Worm (Caenorhabditis elegans) whole organism, L3 larva: ENCODE measurements around the gene nas-38.

Experiments used
- R02D3.7 ChIP-seq: fragments of 150-350 bp; optimal IDR thresholded peaks from 2 replicates; lab custom pipeline; 2014; ENCODE audit warnings: missing biosample characterization, missing genetic modification characterization
- aly-2 ChIP-seq: fragments of 150-350 bp; optimal IDR thresholded peaks from 2 replicates; lab custom pipeline; 2014; ENCODE audit warnings: missing biosample characterization, missing genetic modification characterization
- ama-1 ChIP-seq: fragments of 150-350 bp; optimal IDR thresholded peaks from 2 replicates; lab custom pipeline; 2018
- ceh-28 ChIP-seq: fragments of 150-350 bp; optimal IDR thresholded peaks from 2 replicates; lab custom pipeline; 2014; ENCODE audit warnings: missing biosample characterization, missing genetic modification reagents, missing genetic modification characterization
- ceh-82 ChIP-seq: fragments of 150-350 bp; optimal IDR thresholded peaks from 2 replicates; lab custom pipeline; 2014; ENCODE audit warnings: missing biosample characterization, missing genetic modification characterization
- ceh-9 ChIP-seq: sonication (generic microtip); optimal IDR thresholded peaks from 2 replicates; lab custom pipeline; 2018; ENCODE audit warnings: missing biosample characterization, missing genetic modification characterization
- egl-27 ChIP-seq: sonication (generic microtip); optimal IDR thresholded peaks from 4 replicates; lab custom pipeline; 2017; ENCODE audit warnings: missing biosample characterization, missing genetic modification reagents, missing genetic modification characterization
- elt-1 ChIP-seq: fragments of 150-350 bp; optimal IDR thresholded peaks from 2 replicates; lab custom pipeline; 2014; ENCODE audit warnings: missing biosample characterization, missing genetic modification characterization
- elt-2 ChIP-seq: sonication (generic microtip); optimal IDR thresholded peaks from 2 replicates; lab custom pipeline; 2016; ENCODE audit warnings: missing genetic modification reagents, mild to moderate bottlenecking, missing genetic modification characterization, missing compliant biosample characterization
- fkh-10 ChIP-seq: sonication (generic microtip); optimal IDR thresholded peaks from 2 replicates; lab custom pipeline; 2017; ENCODE audit warnings: missing biosample characterization, missing genetic modification reagents, missing genetic modification characterization
- fkh-2 ChIP-seq: fragments of 150-350 bp; optimal IDR thresholded peaks from 2 replicates; lab custom pipeline; 2014; ENCODE audit warnings: missing biosample characterization, missing genetic modification reagents, missing genetic modification characterization
- fos-1 ChIP-seq: fragments of 150-350 bp; optimal IDR thresholded peaks from 2 replicates; lab custom pipeline; 2014; ENCODE audit warnings: missing biosample characterization, missing genetic modification characterization
- hmg-11 ChIP-seq: sonication (generic microtip); optimal IDR thresholded peaks from 2 replicates; lab custom pipeline; 2016; ENCODE audit warnings: missing genetic modification characterization, missing compliant biosample characterization
- jun-1 ChIP-seq: fragments of 150-350 bp; optimal IDR thresholded peaks from 2 replicates; lab custom pipeline; 2014; ENCODE audit warnings: missing biosample characterization, missing genetic modification reagents, missing genetic modification characterization
- lin-15B ChIP-seq: fragments of 150-350 bp; optimal IDR thresholded peaks from 2 replicates; lab custom pipeline; 2014; ENCODE audit warnings: missing biosample characterization, missing genetic modification characterization
- lin-39 ChIP-seq: fragments of 150-350 bp; optimal IDR thresholded peaks from 2 replicates; lab custom pipeline; 2018; ENCODE audit warnings: missing biosample characterization, missing genetic modification reagents, missing genetic modification characterization
- lsy-12 ChIP-seq: sonication (generic microtip); optimal IDR thresholded peaks from 2 replicates; lab custom pipeline; 2016; ENCODE audit warnings: mild to moderate bottlenecking, missing genetic modification characterization, missing compliant biosample characterization
- mdl-1 ChIP-seq: fragments of 150-350 bp; optimal IDR thresholded peaks from 2 replicates; lab custom pipeline; 2014; ENCODE audit warnings: missing biosample characterization, missing genetic modification characterization
- mml-1 ChIP-seq: fragments of 150-350 bp; sonication (generic microtip); optimal IDR thresholded peaks from 3 replicates; lab custom pipeline; 2014; ENCODE audit warnings: missing biosample characterization, missing genetic modification characterization
- nhr-11 ChIP-seq: fragments of 150-350 bp; optimal IDR thresholded peaks from 2 replicates; lab custom pipeline; 2014; ENCODE audit warnings: missing biosample characterization, missing genetic modification characterization
- nhr-12 ChIP-seq: fragments of 150-350 bp; optimal IDR thresholded peaks from 2 replicates; lab custom pipeline; 2014; ENCODE audit warnings: missing biosample characterization, missing genetic modification characterization
- nhr-23 ChIP-seq: fragments of 150-350 bp; optimal IDR thresholded peaks from 2 replicates; lab custom pipeline; 2014; ENCODE audit warnings: missing biosample characterization, missing genetic modification reagents, missing genetic modification characterization
- nhr-237 ChIP-seq: fragments of 150-350 bp; optimal IDR thresholded peaks from 2 replicates; lab custom pipeline; 2014; ENCODE audit warnings: missing biosample characterization, missing genetic modification characterization
- nhr-28 ChIP-seq: fragments of 150-350 bp; optimal IDR thresholded peaks from 2 replicates; lab custom pipeline; 2014; ENCODE audit warnings: missing biosample characterization, missing genetic modification characterization
- nhr-43 ChIP-seq: sonication (generic microtip); optimal IDR thresholded peaks from 2 replicates; lab custom pipeline; 2016; ENCODE audit warnings: mild to moderate bottlenecking, missing genetic modification characterization, missing compliant biosample characterization; ENCODE audit not compliant: poor library complexity, severe bottlenecking
- nhr-76 ChIP-seq: fragments of 150-350 bp; sonication (generic microtip); optimal IDR thresholded peaks from 5 replicates; lab custom pipeline; 2014; ENCODE audit warnings: missing biosample characterization, missing genetic modification characterization
- nhr-77 ChIP-seq: fragments of 150-350 bp; optimal IDR thresholded peaks from 2 replicates; lab custom pipeline; 2014; ENCODE audit warnings: missing biosample characterization, missing genetic modification characterization
- pha-4 ChIP-seq: fragments of 150-350 bp; optimal IDR thresholded peaks from 2 replicates; lab custom pipeline; 2014; ENCODE audit warnings: missing biosample characterization, missing genetic modification reagents, missing genetic modification characterization
- pqm-1 ChIP-seq: fragments of 150-350 bp; optimal IDR thresholded peaks from 2 replicates; lab custom pipeline; 2017; ENCODE audit warnings: missing biosample characterization, missing genetic modification characterization, inconsistent platforms
- sea-2 ChIP-seq: fragments of 150-350 bp; sonication (generic microtip); optimal IDR thresholded peaks from 4 replicates; lab custom pipeline; 2014; ENCODE audit warnings: missing biosample characterization, missing genetic modification reagents, missing genetic modification characterization
- skn-1 ChIP-seq: fragments of 150-350 bp; optimal IDR thresholded peaks from 2 replicates; lab custom pipeline; 2014; ENCODE audit warnings: missing biosample characterization, missing genetic modification characterization
- tbx-2 ChIP-seq: sonication (generic microtip); optimal IDR thresholded peaks from 2 replicates; lab custom pipeline; 2016; ENCODE audit warnings: mild to moderate bottlenecking, missing genetic modification characterization, missing compliant biosample characterization
- unc-62 ChIP-seq: fragments of 150-350 bp; sonication (generic microtip); optimal IDR thresholded peaks from 4 replicates; lab custom pipeline; 2014; ENCODE audit warnings: missing biosample characterization, missing genetic modification reagents, missing genetic modification characterization
- zag-1 ChIP-seq: fragments of 150-350 bp; optimal IDR thresholded peaks from 2 replicates; lab custom pipeline; 2014; ENCODE audit warnings: missing biosample characterization, missing genetic modification characterization

Gene nas-38

DNA sequence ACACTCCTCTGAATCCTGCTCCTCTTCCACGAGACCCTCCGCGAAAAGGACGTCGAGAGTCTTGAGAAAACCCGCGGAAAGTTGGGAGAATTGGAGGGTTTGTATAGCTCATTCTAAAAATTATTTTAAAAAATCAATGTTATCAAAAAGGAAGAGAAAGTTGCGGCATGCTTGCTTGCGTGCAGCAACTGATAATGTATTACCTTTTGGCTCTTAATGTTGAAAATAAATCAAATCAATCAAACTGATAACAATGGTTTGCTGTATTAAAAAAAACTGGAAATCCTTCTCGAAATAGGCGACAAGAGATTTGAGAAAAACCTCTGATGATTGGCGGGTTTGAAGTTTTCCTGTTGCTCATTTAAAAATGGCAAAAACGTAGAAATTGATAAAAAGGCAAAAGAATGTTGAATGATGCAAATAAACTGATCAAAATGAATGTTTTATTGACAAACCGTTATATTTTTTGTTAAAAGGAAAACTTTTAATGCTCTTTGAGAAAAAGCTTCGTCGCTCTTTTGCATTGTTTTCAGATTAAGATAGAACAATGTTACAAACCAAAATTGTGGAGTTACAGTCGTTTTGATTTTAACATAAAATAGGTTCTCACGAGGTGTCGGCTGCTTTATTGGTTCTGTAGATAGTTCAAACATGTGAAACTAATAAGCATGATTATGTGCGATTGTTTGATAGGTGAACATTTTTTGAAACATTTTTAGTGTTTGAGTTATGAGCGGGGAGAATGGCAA is 2.7 kb upstream of the nas-38 start:
- TF ChIP-seq nhr-43 (tag; lab: Kevin White, UChicago), result no peak
- no peak for TF ChIP-seq zag-1 (tag; lab: Kevin White, UChicago)
- TF ChIP-seq lin-39 (tag; lab: Kevin White, UChicago), result no peak
- no peak for TF ChIP-seq fkh-2 (tag; lab: Kevin White, UChicago)
- no peak for TF ChIP-seq nhr-11 (tag; lab: Kevin White, UChicago)
- TF ChIP-seq lin-15B (tag; lab: Kevin White, UChicago), result no peak
- TF ChIP-seq unc-62 (GFP tag; lab: Kevin White, UChicago), result no peak
- TF ChIP-seq ceh-82 (tag; lab: Kevin White, UChicago), result no peak
- peak; percentile 6 for TF ChIP-seq pqm-1 (tag; lab: Kevin White, UChicago)
- peak; percentile 79 for TF ChIP-seq elt-2 (tag; lab: Kevin White, UChicago)
- no peak for TF ChIP-seq nhr-28 (tag; lab: Kevin White, UChicago)
- TF ChIP-seq mdl-1, result no peak
- TF ChIP-seq nhr-77 (tag; lab: Kevin White, UChicago), result no peak
- TF ChIP-seq fkh-10 (GFP tag; lab: Kevin White, UChicago), result no peak

- TF ChIP-seq nhr-23 (tag; lab: Kevin White, UChicago) (no peak), ceh-82 (tag; lab: Kevin White, UChicago) (no peak), hmg-11 (tag; lab: Kevin White, UChicago) (no peak), pha-4 (tag; lab: Kevin White, UChicago) (no peak), lsy-12 (no peak), aly-2 (tag; lab: Kevin White, UChicago) (no peak), nhr-76 (tag; lab: Kevin White, UChicago) (no peak), fkh-2 (tag; lab: Kevin White, UChicago) (no peak), lin-15B (tag; lab: Kevin White, UChicago) (no peak), ceh-9 (no peak), R02D3.7 (tag; lab: Kevin White, UChicago) (no peak), ama-1 (lab: Kevin White, UChicago) (no peak), elt-2 (tag; lab: Kevin White, UChicago) (no peak), jun-1 (tag; lab: Kevin White, UChicago) (no peak), skn-1 (tag; lab: Kevin White, UChicago) (no peak)
Observed at ce11 chrX:557195-557594, 762 bp upstream of the nas-38 start, which contains the start of gene hlh-19. hlh-19 (minus strand) TSS chrX:557295.

ce11 chrX:571367-571766 is 13.4 kb downstream of the nas-38 start:
- TF ChIP-seq egl-27 (tag; lab: Kevin White, UChicago) (no peak), elt-1 (no peak), jun-1 (tag; lab: Kevin White, UChicago) (no peak), fkh-10 (GFP tag; lab: Kevin White, UChicago) (no peak), ceh-9 (no peak), nhr-12 (no peak), tbx-2 (tag; lab: Kevin White, UChicago) (no peak)
- TF ChIP-seq, all 47 proteins: peak for 0

- no peak for TF ChIP-seq mml-1 (tag; lab: Kevin White, UChicago)
- TF ChIP-seq lin-15B (tag; lab: Kevin White, UChicago), result no peak
- no peak for TF ChIP-seq ceh-82 (tag; lab: Kevin White, UChicago)
- no peak for TF ChIP-seq fos-1 (tag; lab: Kevin White, UChicago)
- no peak for TF ChIP-seq ceh-28
- no peak for TF ChIP-seq hmg-11 (tag; lab: Kevin White, UChicago)
- no peak for TF ChIP-seq lsy-12
- TF ChIP-seq sea-2, result no peak
- TF ChIP-seq mdl-1, result no peak
- TF ChIP-seq ceh-9, result no peak
- no peak for TF ChIP-seq aly-2 (tag; lab: Kevin White, UChicago)
- TF ChIP-seq nhr-237 (tag; lab: Kevin White, UChicago), result no peak
- TF ChIP-seq pha-4 (tag; lab: Kevin White, UChicago), result no peak
Observed at ce11 chrX:572601-573000, 14.6 kb downstream of the nas-38 start, which contains the start of gene mrp-2. mrp-2 (minus strand) TSS chrX:572701.
